Worm (Caenorhabditis elegans) whole organism, L3 larva: ENCODE measurements around the gene cdh-3.

Experiments used
- R02D3.7 ChIP-seq: fragments of 150-350 bp; optimal IDR thresholded peaks from 2 replicates; lab custom pipeline; 2014; ENCODE audit warnings: missing biosample characterization, missing genetic modification characterization
- ZK546.5 ChIP-seq: sonication (generic microtip); optimal IDR thresholded peaks from 2 replicates; lab custom pipeline; 2017; ENCODE audit warnings: missing biosample characterization, missing genetic modification characterization
- ama-1 ChIP-seq: fragments of 150-350 bp; optimal IDR thresholded peaks from 2 replicates; lab custom pipeline; 2018
- ceh-16 ChIP-seq: sonication (generic microtip); optimal IDR thresholded peaks from 2 replicates; lab custom pipeline; 2017; ENCODE audit warnings: missing biosample characterization, missing genetic modification characterization
- ceh-28 ChIP-seq: fragments of 150-350 bp; optimal IDR thresholded peaks from 2 replicates; lab custom pipeline; 2014; ENCODE audit warnings: missing biosample characterization, missing genetic modification reagents, missing genetic modification characterization
- ceh-82 ChIP-seq: fragments of 150-350 bp; optimal IDR thresholded peaks from 2 replicates; lab custom pipeline; 2014; ENCODE audit warnings: missing biosample characterization, missing genetic modification characterization
- ceh-9 ChIP-seq: sonication (generic microtip); optimal IDR thresholded peaks from 2 replicates; lab custom pipeline; 2018; ENCODE audit warnings: missing biosample characterization, missing genetic modification characterization
- daf-12 ChIP-seq: fragments of 150-350 bp; optimal IDR thresholded peaks from 2 replicates; lab custom pipeline; 2014; ENCODE audit warnings: missing biosample characterization, missing genetic modification reagents, missing genetic modification characterization
- egl-27 ChIP-seq: sonication (generic microtip); optimal IDR thresholded peaks from 4 replicates; lab custom pipeline; 2017; ENCODE audit warnings: missing biosample characterization, missing genetic modification reagents, missing genetic modification characterization
- egl-5 ChIP-seq: fragments of 150-350 bp; optimal IDR thresholded peaks from 2 replicates; lab custom pipeline; 2017; ENCODE audit warnings: missing biosample characterization, missing genetic modification reagents, missing genetic modification characterization, inconsistent platforms
- elt-1 ChIP-seq: fragments of 150-350 bp; optimal IDR thresholded peaks from 2 replicates; lab custom pipeline; 2014; ENCODE audit warnings: missing biosample characterization, missing genetic modification characterization
- elt-2 ChIP-seq: sonication (generic microtip); optimal IDR thresholded peaks from 2 replicates; lab custom pipeline; 2016; ENCODE audit warnings: missing genetic modification reagents, mild to moderate bottlenecking, missing genetic modification characterization, missing compliant biosample characterization
- elt-3 ChIP-seq, 3 experiments: fragments of 150-350 bp in 1 of 3; sonication (generic microtip) in 2 of 3; optimal IDR thresholded peaks; 2 replicates in 2 of 3; 4 replicates in 1 of 3; lab custom pipeline; 2014 to 2017; ENCODE audit warnings: missing biosample characterization in 3 of 3, missing genetic modification characterization in 3 of 3
- eor-1 ChIP-seq, 2 experiments: fragments of 150-350 bp; optimal IDR thresholded peaks; 2 replicates each; lab custom pipeline; 2014 to 2018; ENCODE audit warnings: missing biosample characterization in 2 of 2, missing genetic modification characterization in 2 of 2
- fkh-10 ChIP-seq: sonication (generic microtip); optimal IDR thresholded peaks from 2 replicates; lab custom pipeline; 2017; ENCODE audit warnings: missing biosample characterization, missing genetic modification reagents, missing genetic modification characterization
- fkh-2 ChIP-seq: fragments of 150-350 bp; optimal IDR thresholded peaks from 2 replicates; lab custom pipeline; 2014; ENCODE audit warnings: missing biosample characterization, missing genetic modification reagents, missing genetic modification characterization
- fos-1 ChIP-seq: fragments of 150-350 bp; optimal IDR thresholded peaks from 2 replicates; lab custom pipeline; 2014; ENCODE audit warnings: missing biosample characterization, missing genetic modification characterization
- hmg-11 ChIP-seq: sonication (generic microtip); optimal IDR thresholded peaks from 2 replicates; lab custom pipeline; 2016; ENCODE audit warnings: missing genetic modification characterization, missing compliant biosample characterization
- jun-1 ChIP-seq: fragments of 150-350 bp; optimal IDR thresholded peaks from 2 replicates; lab custom pipeline; 2014; ENCODE audit warnings: missing biosample characterization, missing genetic modification reagents, missing genetic modification characterization
- lin-15B ChIP-seq: fragments of 150-350 bp; optimal IDR thresholded peaks from 2 replicates; lab custom pipeline; 2014; ENCODE audit warnings: missing biosample characterization, missing genetic modification characterization
- lin-39 ChIP-seq: fragments of 150-350 bp; optimal IDR thresholded peaks from 2 replicates; lab custom pipeline; 2018; ENCODE audit warnings: missing biosample characterization, missing genetic modification reagents, missing genetic modification characterization
- lsy-12 ChIP-seq: sonication (generic microtip); optimal IDR thresholded peaks from 2 replicates; lab custom pipeline; 2016; ENCODE audit warnings: mild to moderate bottlenecking, missing genetic modification characterization, missing compliant biosample characterization
- mdl-1 ChIP-seq: fragments of 150-350 bp; optimal IDR thresholded peaks from 2 replicates; lab custom pipeline; 2014; ENCODE audit warnings: missing biosample characterization, missing genetic modification characterization
- mml-1 ChIP-seq: fragments of 150-350 bp; sonication (generic microtip); optimal IDR thresholded peaks from 3 replicates; lab custom pipeline; 2014; ENCODE audit warnings: missing biosample characterization, missing genetic modification characterization
- nfya-1 ChIP-seq: sonication (generic microtip); optimal IDR thresholded peaks from 2 replicates; lab custom pipeline; 2017; ENCODE audit warnings: missing genetic modification characterization, mild to moderate bottlenecking, missing compliant biosample characterization, antibody characterized with exemption, moderate library complexity; ENCODE audit not compliant: insufficient read depth
- nhr-11 ChIP-seq: fragments of 150-350 bp; optimal IDR thresholded peaks from 2 replicates; lab custom pipeline; 2014; ENCODE audit warnings: missing biosample characterization, missing genetic modification characterization
- nhr-12 ChIP-seq: fragments of 150-350 bp; optimal IDR thresholded peaks from 2 replicates; lab custom pipeline; 2014; ENCODE audit warnings: missing biosample characterization, missing genetic modification characterization
- nhr-23 ChIP-seq: fragments of 150-350 bp; optimal IDR thresholded peaks from 2 replicates; lab custom pipeline; 2014; ENCODE audit warnings: missing biosample characterization, missing genetic modification reagents, missing genetic modification characterization
- nhr-237 ChIP-seq: fragments of 150-350 bp; optimal IDR thresholded peaks from 2 replicates; lab custom pipeline; 2014; ENCODE audit warnings: missing biosample characterization, missing genetic modification characterization
- nhr-25 ChIP-seq: sonication (generic microtip); optimal IDR thresholded peaks from 2 replicates; lab custom pipeline; 2017; ENCODE audit warnings: missing biosample characterization, missing genetic modification characterization
- nhr-28 ChIP-seq: fragments of 150-350 bp; optimal IDR thresholded peaks from 2 replicates; lab custom pipeline; 2014; ENCODE audit warnings: missing biosample characterization, missing genetic modification characterization
- nhr-43 ChIP-seq: sonication (generic microtip); optimal IDR thresholded peaks from 2 replicates; lab custom pipeline; 2016; ENCODE audit warnings: mild to moderate bottlenecking, missing genetic modification characterization, missing compliant biosample characterization; ENCODE audit not compliant: poor library complexity, severe bottlenecking
- nhr-67 ChIP-seq: fragments of 150-350 bp; optimal IDR thresholded peaks from 2 replicates; lab custom pipeline; 2014; ENCODE audit warnings: missing biosample characterization, missing genetic modification characterization
- nhr-76 ChIP-seq: fragments of 150-350 bp; sonication (generic microtip); optimal IDR thresholded peaks from 5 replicates; lab custom pipeline; 2014; ENCODE audit warnings: missing biosample characterization, missing genetic modification characterization
- nhr-77 ChIP-seq: fragments of 150-350 bp; optimal IDR thresholded peaks from 2 replicates; lab custom pipeline; 2014; ENCODE audit warnings: missing biosample characterization, missing genetic modification characterization
- pha-4 ChIP-seq: fragments of 150-350 bp; optimal IDR thresholded peaks from 2 replicates; lab custom pipeline; 2014; ENCODE audit warnings: missing biosample characterization, missing genetic modification reagents, missing genetic modification characterization
- pqm-1 ChIP-seq: fragments of 150-350 bp; optimal IDR thresholded peaks from 2 replicates; lab custom pipeline; 2017; ENCODE audit warnings: missing biosample characterization, missing genetic modification characterization, inconsistent platforms
- sea-2 ChIP-seq: fragments of 150-350 bp; sonication (generic microtip); optimal IDR thresholded peaks from 4 replicates; lab custom pipeline; 2014; ENCODE audit warnings: missing biosample characterization, missing genetic modification reagents, missing genetic modification characterization
- skn-1 ChIP-seq: fragments of 150-350 bp; optimal IDR thresholded peaks from 2 replicates; lab custom pipeline; 2014; ENCODE audit warnings: missing biosample characterization, missing genetic modification characterization
- tbx-2 ChIP-seq: sonication (generic microtip); optimal IDR thresholded peaks from 2 replicates; lab custom pipeline; 2016; ENCODE audit warnings: mild to moderate bottlenecking, missing genetic modification characterization, missing compliant biosample characterization
- unc-39 ChIP-seq: sonication (generic microtip); optimal IDR thresholded peaks from 4 replicates; lab custom pipeline; 2017; ENCODE audit warnings: missing biosample characterization, missing genetic modification characterization
- unc-62 ChIP-seq: fragments of 150-350 bp; sonication (generic microtip); optimal IDR thresholded peaks from 4 replicates; lab custom pipeline; 2014; ENCODE audit warnings: missing biosample characterization, missing genetic modification reagents, missing genetic modification characterization
- zag-1 ChIP-seq: fragments of 150-350 bp; optimal IDR thresholded peaks from 2 replicates; lab custom pipeline; 2014; ENCODE audit warnings: missing biosample characterization, missing genetic modification characterization
- ztf-11 ChIP-seq: fragments of 150-350 bp; optimal IDR thresholded peaks from 2 replicates; lab custom pipeline; 2014; ENCODE audit warnings: missing biosample characterization, missing genetic modification characterization
- ztf-4 ChIP-seq: fragments of 150-350 bp; optimal IDR thresholded peaks from 2 replicates; lab custom pipeline; 2014; ENCODE audit warnings: missing biosample characterization, missing genetic modification characterization

Gene cdh-3

DNA sequence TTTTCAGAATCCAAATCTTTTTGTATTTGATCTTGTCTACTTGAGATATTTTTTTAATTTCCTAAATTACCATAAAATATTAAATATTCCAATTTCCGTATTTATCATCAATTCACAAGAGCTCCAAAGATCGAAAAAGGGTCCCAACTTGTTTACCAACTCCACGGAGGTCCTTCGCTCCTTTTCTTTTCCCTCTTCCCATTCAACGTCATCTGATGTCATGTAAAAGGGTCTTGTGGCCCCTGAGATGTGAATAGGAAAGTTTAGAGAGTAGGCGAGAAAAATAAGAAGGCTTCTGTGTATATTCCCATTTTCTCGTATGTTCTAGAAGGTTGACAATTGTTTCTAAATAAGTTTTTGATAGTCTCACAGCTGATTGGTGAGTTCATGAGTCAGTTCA is 31.2 kb downstream of the cdh-3 start:
- TF ChIP-seq nhr-237 (tag; lab: Kevin White, UChicago) = no peak
- TF ChIP-seq fos-1 (tag; lab: Kevin White, UChicago) = no peak
- TF ChIP-seq hmg-11 (tag; lab: Kevin White, UChicago) = peak; percentile 13
- no peak for TF ChIP-seq mml-1 (tag; lab: Kevin White, UChicago)
- no peak for TF ChIP-seq nhr-11 (tag; lab: Kevin White, UChicago)
- TF ChIP-seq lsy-12 (tag; lab: Kevin White, UChicago) = no peak
- TF ChIP-seq elt-3 (tag; optimal IDR thresholded peaks at IDR 0.05; lab: Kevin White, UChicago) = no peak
- TF ChIP-seq ZK546.5 (tag; lab: Kevin White, UChicago) = no peak
- peak; percentile 26 for TF ChIP-seq lin-39 (tag; lab: Kevin White, UChicago)
- peak; percentile 37 for TF ChIP-seq nfya-1 (tag; lab: Kevin White, UChicago)
- peak; percentile 11 for TF ChIP-seq fkh-10 (GFP tag; lab: Kevin White, UChicago)
- TF ChIP-seq unc-62 (GFP tag; lab: Kevin White, UChicago) = no peak
- TF ChIP-seq egl-27 = no peak
- no peak for TF ChIP-seq ztf-4 (tag; lab: Kevin White, UChicago)

DNA sequence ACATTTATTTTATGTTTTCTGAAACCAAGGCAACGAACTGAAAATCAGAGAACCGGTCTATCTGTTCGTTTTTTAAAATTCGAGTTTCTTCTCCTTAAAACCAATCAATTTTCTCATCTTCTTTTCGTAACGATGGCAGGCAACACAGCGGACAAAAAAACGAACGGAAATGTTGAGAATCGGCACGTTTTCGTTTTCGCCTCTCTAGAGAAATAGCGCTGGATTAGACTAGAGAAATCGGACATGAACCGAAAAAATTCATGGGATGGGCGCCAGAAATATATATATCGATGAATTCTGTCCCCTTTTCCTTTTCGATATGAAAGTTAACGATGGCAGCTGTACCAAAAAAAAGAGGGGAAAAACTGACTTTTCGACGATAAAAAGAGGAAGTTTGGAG is 31.8 kb downstream of the cdh-3 start:
- TF ChIP-seq fos-1 (tag; lab: Kevin White, UChicago) = no peak
- TF ChIP-seq nfya-1 (tag; lab: Kevin White, UChicago) = peak; percentile 0

DNA sequence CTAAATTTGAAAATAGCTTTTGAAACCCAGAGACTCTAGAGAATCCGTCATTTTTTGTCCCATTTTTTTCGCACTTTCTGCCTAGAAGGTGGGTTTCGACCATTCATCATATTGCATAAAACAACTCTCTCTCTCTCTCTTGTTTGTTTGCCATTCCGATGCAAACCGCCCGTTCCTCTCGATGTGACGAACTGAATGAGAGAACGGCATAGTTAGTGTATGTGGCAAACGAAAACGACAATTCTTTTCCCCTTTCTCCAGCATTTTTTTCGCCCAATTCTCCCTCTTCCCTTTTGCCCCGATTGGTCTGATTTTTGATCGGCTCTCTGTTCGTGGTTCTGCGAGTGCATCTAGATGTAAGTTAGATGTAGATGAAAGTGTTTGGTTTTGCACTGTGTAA is 32.7 kb downstream of the cdh-3 start:
- TF ChIP-seq lin-39 (tag; lab: Kevin White, UChicago) (peak; percentile 34), nhr-77 (no peak), egl-5 (tag; lab: Kevin White, UChicago) (peak; percentile 20), ama-1 (peak; percentile 60), nhr-11 (tag; lab: Kevin White, UChicago) (no peak)

DNA sequence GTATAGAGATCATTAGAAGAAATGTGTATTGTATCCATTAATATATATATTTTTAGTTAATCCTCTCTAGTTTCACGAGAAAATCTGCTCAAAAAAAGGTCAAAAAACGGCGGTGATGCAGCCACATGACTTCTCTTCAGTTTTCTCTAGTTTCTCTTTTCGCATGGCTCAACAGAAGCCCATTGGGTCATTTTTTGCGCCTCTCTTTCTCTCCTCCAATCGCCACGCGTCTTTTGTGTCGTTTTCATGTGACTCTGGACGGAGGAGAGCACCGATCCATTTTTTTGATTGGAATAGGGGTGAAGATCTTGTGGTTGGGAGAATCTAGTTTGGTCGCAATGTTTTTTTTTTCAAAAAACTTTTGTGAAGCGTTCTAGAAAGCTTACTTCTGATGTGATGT is 33.4 kb downstream of the cdh-3 start:
- TF ChIP-seq ceh-28 (tag; lab: Kevin White, UChicago) = no peak
- no peak for TF ChIP-seq sea-2 (GFP tag; lab: Kevin White, UChicago)
- TF ChIP-seq egl-27 = no peak
- TF ChIP-seq lin-15B (tag; lab: Kevin White, UChicago) = peak; percentile 33
- peak; percentile 82 for TF ChIP-seq lin-39 (tag; lab: Kevin White, UChicago)
- TF ChIP-seq nhr-25 (tag; lab: Kevin White, UChicago) = no peak
- no peak for TF ChIP-seq skn-1 (tag; lab: Kevin White, UChicago)
- TF ChIP-seq pha-4 (tag; lab: Kevin White, UChicago) = peak; percentile 24
- no peak for TF ChIP-seq unc-39 (tag; lab: Kevin White, UChicago)
- TF ChIP-seq nhr-43 = no peak
- TF ChIP-seq elt-1 (tag; lab: Kevin White, UChicago) = peak; percentile 2
- no peak for TF ChIP-seq fkh-2 (tag; lab: Kevin White, UChicago)
- TF ChIP-seq elt-3 (tag; optimal IDR thresholded peaks at IDR 0.05; lab: Kevin White, UChicago) = no peak
- no peak for TF ChIP-seq nhr-67 (tag; lab: Kevin White, UChicago)
- no peak for TF ChIP-seq elt-2 (tag; lab: Kevin White, UChicago)
- TF ChIP-seq tbx-2 (tag; lab: Kevin White, UChicago) = no peak
- no peak for TF ChIP-seq R02D3.7 (tag; lab: Kevin White, UChicago)
- no peak for TF ChIP-seq nhr-23
- no peak for TF ChIP-seq nhr-237 (tag; lab: Kevin White, UChicago)
- no peak for TF ChIP-seq pqm-1 (tag; lab: Kevin White, UChicago)
- TF ChIP-seq ztf-11 = no peak
- peak; percentile 99 for TF ChIP-seq nfya-1 (tag; lab: Kevin White, UChicago)
- TF ChIP-seq zag-1 = no peak
- no peak for TF ChIP-seq ceh-82 (tag; lab: Kevin White, UChicago)
- no peak for TF ChIP-seq nhr-12 (tag; lab: Kevin White, UChicago)
- TF ChIP-seq ZK546.5 (tag; lab: Kevin White, UChicago) = no peak
- no peak for TF ChIP-seq ceh-16 (tag; lab: Kevin White, UChicago)
- no peak for TF ChIP-seq jun-1 (tag; lab: Kevin White, UChicago)
- peak; percentile 1 for TF ChIP-seq hmg-11 (tag; lab: Kevin White, UChicago)
- TF ChIP-seq nhr-76 (tag; lab: Kevin White, UChicago) = no peak
- no peak for TF ChIP-seq daf-12
- TF ChIP-seq nhr-11 (tag; lab: Kevin White, UChicago) = peak; percentile 5
- peak; percentile 70 for TF ChIP-seq ama-1
- no peak for TF ChIP-seq nhr-28
- peak; percentile 20 for TF ChIP-seq mdl-1
- TF ChIP-seq ceh-9 (tag; lab: Kevin White, UChicago) = no peak
- no peak for TF ChIP-seq ztf-4 (tag; lab: Kevin White, UChicago)
- no peak for TF ChIP-seq nhr-77
- peak; percentile 42 for TF ChIP-seq fkh-10 (GFP tag; lab: Kevin White, UChicago)
- TF ChIP-seq egl-5 (tag; lab: Kevin White, UChicago) = no peak
- TF ChIP-seq mml-1 (tag; lab: Kevin White, UChicago) = no peak
- no peak for TF ChIP-seq lsy-12 (tag; lab: Kevin White, UChicago)
- TF ChIP-seq eor-1 (tag; optimal IDR thresholded peaks at IDR 0.05; lab: Kevin White, UChicago) = no peak
- no peak for TF ChIP-seq fos-1 (tag; lab: Kevin White, UChicago)
